Comparison of ENCODE assay signal across 3 worm cellular contexts in the genomic region with DNA sequence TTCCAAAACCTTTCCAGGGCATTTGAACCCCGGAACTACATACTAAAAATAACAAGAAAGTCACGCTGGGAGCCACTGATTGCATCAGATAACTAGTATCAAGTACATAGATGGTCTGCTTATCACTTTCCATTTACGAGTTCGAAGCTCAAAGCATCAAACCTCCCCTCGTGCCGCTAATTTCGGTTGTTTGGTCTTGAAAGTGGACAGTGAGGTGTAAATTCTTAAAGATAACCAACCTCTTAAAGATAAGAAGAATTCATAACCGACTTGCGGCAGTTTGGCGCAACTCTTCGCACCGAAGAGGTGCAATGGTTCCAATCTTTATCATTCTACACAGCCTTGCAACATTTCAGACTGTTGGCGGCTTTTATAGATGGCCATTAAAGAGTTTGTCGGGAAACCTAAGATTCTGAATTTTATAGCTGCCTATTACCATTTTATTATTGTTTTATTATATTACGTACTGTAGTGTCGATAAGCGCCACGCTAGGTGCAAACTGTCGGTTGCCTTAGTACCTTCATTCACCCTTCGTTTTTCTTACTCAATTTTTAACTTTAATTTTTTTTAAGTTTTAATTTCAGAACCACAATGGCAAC.
A peak's percentile ranks its signal among the peaks of the same experiment; 100 is the strongest.
TF ChIP-seq lines count a peak whose summit lies in the region.

TSS of gene amt-4 (plus strand) at position 586 of the 600 bp plus-strand sequence.

TF ChIP-seq in whole organism, L2 larva, 48 proteins besides CTCF, POLR2A, EP300 and RAD21 (continued from another document):
- TF ChIP-seq alr-1 (tag; optimal IDR thresholded peaks at IDR 0.05; lab: Kevin White, UChicago) (no peak), sma-9 (GFP tag; optimal IDR thresholded peaks at IDR 0.05; lab: Kevin White, UChicago) (peak; percentile 82), sma-9 (tag; optimal IDR thresholded peaks at IDR 0.05; lab: Kevin White, UChicago) (no peak), gmeb-1 (tag; optimal IDR thresholded peaks at IDR 0.05; lab: Kevin White, UChicago) (peak; percentile 42), fos-1 (tag; optimal IDR thresholded peaks at IDR 0.05; lab: Kevin White, UChicago) (peak; percentile 80), skn-1 (tag; optimal IDR thresholded peaks at IDR 0.05; lab: Kevin White, UChicago) (no peak)

TF ChIP-seq in whole organism, L3 larva, 47 proteins besides CTCF, POLR2A, EP300 and RAD21 (continued from another document):
- TF ChIP-seq zag-1 (tag; optimal IDR thresholded peaks at IDR 0.05; lab: Kevin White, UChicago) (no peak), elt-2 (tag; optimal IDR thresholded peaks at IDR 0.05; lab: Kevin White, UChicago) (peak; percentile 98), egl-5 (tag; optimal IDR thresholded peaks at IDR 0.05; lab: Kevin White, UChicago) (no peak), tbx-2 (tag; optimal IDR thresholded peaks at IDR 0.05; lab: Kevin White, UChicago) (no peak), sea-2 (GFP tag; optimal IDR thresholded peaks at IDR 0.05; lab: Kevin White, UChicago) (no peak), unc-62 (GFP tag; optimal IDR thresholded peaks at IDR 0.05; lab: Kevin White, UChicago) (no peak), ceh-9 (tag; optimal IDR thresholded peaks at IDR 0.05; lab: Kevin White, UChicago) (no peak), nhr-76 (tag; optimal IDR thresholded peaks at IDR 0.05; lab: Kevin White, UChicago) (no peak), egl-27 (tag; optimal IDR thresholded peaks at IDR 0.05; lab: Kevin White, UChicago) (no peak), fos-1 (tag; optimal IDR thresholded peaks at IDR 0.05; lab: Kevin White, UChicago) (no peak), lsy-12 (tag; optimal IDR thresholded peaks at IDR 0.05; lab: Kevin White, UChicago) (no peak), hmg-11 (tag; optimal IDR thresholded peaks at IDR 0.05; lab: Kevin White, UChicago) (no peak), R02D3.7 (tag; optimal IDR thresholded peaks at IDR 0.05; lab: Kevin White, UChicago) (no peak), ceh-82 (tag; optimal IDR thresholded peaks at IDR 0.05; lab: Kevin White, UChicago) (no peak), lin-15B (tag; optimal IDR thresholded peaks at IDR 0.05; lab: Kevin White, UChicago) (no peak), lin-39 (tag; optimal IDR thresholded peaks at IDR 0.05; lab: Kevin White, UChicago) (no peak), unc-39 (tag; optimal IDR thresholded peaks at IDR 0.05; lab: Kevin White, UChicago) (no peak), pqm-1 (tag; optimal IDR thresholded peaks at IDR 0.05; lab: Kevin White, UChicago) (peak; percentile 94), nhr-25 (tag; optimal IDR thresholded peaks at IDR 0.05; lab: Kevin White, UChicago) (no peak), daf-12 (tag; optimal IDR thresholded peaks at IDR 0.05; lab: Kevin White, UChicago) (no peak), ZK546.5 (tag; optimal IDR thresholded peaks at IDR 0.05; lab: Kevin White, UChicago) (no peak), mml-1 (tag; optimal IDR thresholded peaks at IDR 0.05; lab: Kevin White, UChicago) (no peak), snpc-4 (tag; optimal IDR thresholded peaks at IDR 0.05; lab: Kevin White, UChicago) (no peak), ceh-16 (tag; optimal IDR thresholded peaks at IDR 0.05; lab: Kevin White, UChicago) (no peak), nfya-1 (tag; optimal IDR thresholded peaks at IDR 0.05; lab: Kevin White, UChicago; ENCODE audit: insufficient read depth) (no peak)

TF ChIP-seq in whole organism, L4 larva, 104 proteins besides CTCF, POLR2A, EP300 and RAD21 (continued from another document):
- peak; percentile 52 for TF ChIP-seq hlh-30 (tag; optimal IDR thresholded peaks at IDR 0.05; lab: Kevin White, UChicago; ENCODE audit: insufficient read depth)
- peak; percentile 61 for TF ChIP-seq nhr-102 (tag; optimal IDR thresholded peaks at IDR 0.05; lab: Kevin White, UChicago)
- peak; percentile 92 for TF ChIP-seq pqm-1 (tag; optimal IDR thresholded peaks at IDR 0.05; lab: Kevin White, UChicago)
- no peak for TF ChIP-seq Y75B8A.6 (GFP tag; IDR thresholded peaks at IDR 0.05; lab: Robert Waterston, UW)
- TF ChIP-seq dpl-1 (GFP tag; optimal IDR thresholded peaks at IDR 0.05; lab: Kevin White, UChicago): no peak
- no peak for TF ChIP-seq F10B5.3 (tag; optimal IDR thresholded peaks at IDR 0.05; lab: Kevin White, UChicago)
- TF ChIP-seq mdl-1 (tag; optimal IDR thresholded peaks at IDR 0.05; lab: Kevin White, UChicago): peak in 1 of 2 experiments; percentile 86
- peak; percentile 48; the same call in 1 of the 2 replicates for TF ChIP-seq tra-1 (GFP tag; IDR thresholded peaks at IDR 0.05; lab: Robert Waterston, UW)
- no peak for TF ChIP-seq ceh-82 (tag; optimal IDR thresholded peaks at IDR 0.05; lab: Kevin White, UChicago)
- TF ChIP-seq mxl-2 (GFP tag; conservative IDR thresholded peaks at IDR 0.05; lab: Robert Waterston, UW): no peak
- TF ChIP-seq nhr-77 (tag; optimal IDR thresholded peaks at IDR 0.05; lab: Kevin White, UChicago): peak; percentile 90
- no peak for TF ChIP-seq mdt-29 (GFP tag; IDR thresholded peaks at IDR 0.05; lab: Robert Waterston, UW)
- TF ChIP-seq ztf-7 (tag; optimal IDR thresholded peaks at IDR 0.05; lab: Kevin White, UChicago): no peak
- TF ChIP-seq daf-16 (GFP tag; optimal IDR thresholded peaks at IDR 0.05; lab: Kevin White, UChicago): no peak
- peak; percentile 88 for TF ChIP-seq daf-16 (tag; optimal IDR thresholded peaks at IDR 0.05; lab: Kevin White, UChicago)
- TF ChIP-seq mep-1 (tag; optimal IDR thresholded peaks at IDR 0.05; lab: Kevin White, UChicago): no peak
- no peak for TF ChIP-seq rbr-2 (tag; optimal IDR thresholded peaks at IDR 0.05; lab: Kevin White, UChicago)
- TF ChIP-seq D1046.2 (GFP tag; IDR thresholded peaks at IDR 0.05; lab: Robert Waterston, UW): no peak
- no peak for TF ChIP-seq pha-4 (GFP tag; IDR thresholded peaks at IDR 0.05; lab: Robert Waterston, UW)
- no peak for TF ChIP-seq pha-4 (tag; optimal IDR thresholded peaks at IDR 0.05; lab: Kevin White, UChicago)
TF ChIP-seq in whole organism, L4 larva: peak in this region for 15.
